Fruit fly (Drosophila melanogaster) S2 (cell line): Measurements from ENCODE around the gene CG17258.

ENCODE experiments used
- CG8478 ChIP-seq: fragments of >200 bp; optimal IDR thresholded peaks from 2 replicates; lab custom pipeline; 2018
- CTCF ChIP-seq, 2 experiments: fragments of >200 bp; optimal IDR thresholded peaks; 2 replicates each; lab custom pipeline; 2018

dm6 chr2L:2986776-2987175 lies 48.4 kb downstream of the CG17258 start:
- TF ChIP-seq CG8478 (lab: Kevin White, UChicago): no peak
- TF ChIP-seq CTCF (optimal IDR thresholded peaks at IDR 0.05; lab: Kevin White, UChicago): no peak
